Worm (Caenorhabditis elegans) whole organism, L1 larva: Measurements from ENCODE around the gene clec-149.

ENCODE experiments used
- C34B4.2 ChIP-seq: sonication (generic microtip); optimal IDR thresholded peaks from 2 replicates; lab custom pipeline; 2017; ENCODE audit warnings: mild to moderate bottlenecking, missing genetic modification characterization, missing compliant biosample characterization
- F16B12.6 ChIP-seq: fragments of 150-350 bp; optimal IDR thresholded peaks from 2 replicates; lab custom pipeline; 2014; ENCODE audit warnings: missing biosample characterization, missing genetic modification characterization
- alr-1 ChIP-seq: fragments of 200-800 bp; sonication (Bioruptor generic); optimal IDR thresholded peaks from 2 replicates; lab custom pipeline; 2018; ENCODE audit warnings: borderline replicate concordance, mild to moderate bottlenecking, missing genetic modification characterization, missing compliant biosample characterization
- aly-2 ChIP-seq: fragments of 150-350 bp; optimal IDR thresholded peaks from 2 replicates; lab custom pipeline; 2014; ENCODE audit warnings: missing biosample characterization, missing genetic modification characterization
- ama-1 ChIP-seq: fragments of 150-350 bp; optimal IDR thresholded peaks from 2 replicates; lab custom pipeline; 2014
- blmp-1 ChIP-seq: fragments of 150-350 bp; optimal IDR thresholded peaks from 2 replicates; lab custom pipeline; 2014; ENCODE audit warnings: missing biosample characterization, missing genetic modification characterization
- ceh-63 ChIP-seq: fragments of 200-800 bp; sonication (Bioruptor generic); optimal IDR thresholded peaks from 2 replicates; lab custom pipeline; 2018; ENCODE audit warnings: mild to moderate bottlenecking, missing genetic modification characterization, missing compliant biosample characterization
- ceh-8 ChIP-seq: fragments of 200-800 bp; sonication (Bioruptor generic); optimal IDR thresholded peaks from 2 replicates; lab custom pipeline; 2018; ENCODE audit warnings: mild to moderate bottlenecking, missing genetic modification characterization, moderate library complexity, missing compliant biosample characterization
- dpl-1 ChIP-seq, 3 experiments: fragments of 150-350 bp in 2 of 3; sonication (generic microtip) in 1 of 3; optimal IDR thresholded peaks; 2 replicates each; lab custom pipeline; 2014 to 2017; ENCODE audit warnings: missing biosample characterization in 3 of 3, missing genetic modification characterization in 3 of 3, missing genetic modification reagents in 3 of 3
- dsc-1 ChIP-seq: sonication (generic microtip); optimal IDR thresholded peaks from 2 replicates; lab custom pipeline; 2016; ENCODE audit warnings: mild to moderate bottlenecking, missing genetic modification characterization, missing compliant biosample characterization
- efl-1 ChIP-seq, 4 experiments: fragments of 150-350 bp; optimal IDR thresholded peaks in 3 of 4; peaks in 1 of 4; 1 replicate in 1 of 4; 2 replicates in 3 of 4; lab custom pipeline; 2014; ENCODE audit warnings: missing biosample characterization in 2 of 4, missing genetic modification characterization in 2 of 4, missing genetic modification reagents in 2 of 4
- efl-3 ChIP-seq: fragments of 200-800 bp; sonication (Bioruptor generic); optimal IDR thresholded peaks from 2 replicates; lab custom pipeline; 2018; ENCODE audit warnings: mild to moderate bottlenecking, missing genetic modification characterization, missing compliant biosample characterization
- elt-3 ChIP-seq, 6 experiments: fragments of 150-350 bp in 1 of 6; sonication (generic microtip); optimal IDR thresholded peaks; 2 replicates each; lab custom pipeline; 2017 to 2018; ENCODE audit warnings: missing biosample characterization in 6 of 6, missing genetic modification characterization in 6 of 6, inconsistent platforms in 1 of 6
- ets-5 ChIP-seq: fragments of 200-800 bp; sonication (Bioruptor generic); IDR thresholded peaks from 2 replicates; pipeline ENCODE4 v1.3.6; 2022; ENCODE audit warnings: missing genetic modification characterization, missing compliant biosample characterization
- grh-1 ChIP-seq: fragments of 200-800 bp; sonication (Bioruptor generic); IDR thresholded peaks from 2 replicates; pipeline ENCODE4 v1.3.6; 2022; ENCODE audit warnings: missing genetic modification reagents, missing genetic modification characterization, missing compliant biosample characterization
- hlh-17 ChIP-seq: fragments of 200-800 bp; sonication (Bioruptor generic); optimal IDR thresholded peaks from 2 replicates; lab custom pipeline; 2018; ENCODE audit warnings: missing genetic modification characterization, mild to moderate bottlenecking, missing compliant biosample characterization, moderate library complexity, borderline replicate concordance
- hpl-2 ChIP-seq: fragments of 150-350 bp; optimal IDR thresholded peaks from 2 replicates; lab custom pipeline; 2014; ENCODE audit warnings: missing biosample characterization, missing genetic modification reagents, missing genetic modification characterization
- lin-13 ChIP-seq: fragments of 150-350 bp; optimal IDR thresholded peaks from 2 replicates; lab custom pipeline; 2014; ENCODE audit warnings: missing biosample characterization, missing genetic modification reagents, missing genetic modification characterization
- lin-14 ChIP-seq: fragments of 200-800 bp; sonication (Bioruptor generic); optimal IDR thresholded peaks from 2 replicates; lab custom pipeline; 2018; ENCODE audit warnings: mild to moderate bottlenecking, missing genetic modification characterization, moderate library complexity, missing compliant biosample characterization
- lin-15B ChIP-seq: fragments of 150-350 bp; sonication (generic microtip); optimal IDR thresholded peaks from 3 replicates; lab custom pipeline; 2014; ENCODE audit warnings: missing biosample characterization, missing genetic modification characterization
- lin-35 ChIP-seq, 2 experiments: fragments of 150-350 bp; optimal IDR thresholded peaks; 2 replicates each; lab custom pipeline; 2014; ENCODE audit warnings: missing biosample characterization in 2 of 2, missing genetic modification characterization in 2 of 2, missing genetic modification reagents in 2 of 2
- lin-39 ChIP-seq: fragments of 150-350 bp; optimal IDR thresholded peaks from 2 replicates; lab custom pipeline; 2014; ENCODE audit warnings: missing biosample characterization, missing genetic modification reagents, missing genetic modification characterization
- lir-3 ChIP-seq: sonication (generic microtip); optimal IDR thresholded peaks from 2 replicates; lab custom pipeline; 2016; ENCODE audit warnings: mild to moderate bottlenecking, missing genetic modification characterization, moderate library complexity, missing compliant biosample characterization; ENCODE audit not compliant: poor library complexity
- lsy-2 ChIP-seq, 2 experiments: fragments of 150-350 bp; optimal IDR thresholded peaks; 2 replicates each; lab custom pipeline; 2014; ENCODE audit warnings: missing biosample characterization in 2 of 2, missing genetic modification characterization in 2 of 2
- mab-9 ChIP-seq: fragments of 200-800 bp; sonication (Bioruptor generic); IDR thresholded peaks from 2 replicates; pipeline ENCODE4 v1.3.6; 2022; ENCODE audit warnings: missing genetic modification reagents, missing genetic modification characterization, missing compliant biosample characterization
- mdl-1 ChIP-seq, 2 experiments: fragments of 150-350 bp; optimal IDR thresholded peaks; 2 replicates each; lab custom pipeline; 2014 to 2017; ENCODE audit warnings: missing biosample characterization in 2 of 2, missing genetic modification characterization in 2 of 2, inconsistent platforms in 1 of 2
- nhr-11 ChIP-seq: fragments of 150-350 bp; optimal IDR thresholded peaks from 2 replicates; lab custom pipeline; 2014; ENCODE audit warnings: missing biosample characterization, missing genetic modification characterization
- nhr-20 ChIP-seq: sonication (generic microtip); optimal IDR thresholded peaks from 2 replicates; lab custom pipeline; 2016; ENCODE audit warnings: mild to moderate bottlenecking, missing genetic modification characterization, missing compliant biosample characterization
- nhr-28 ChIP-seq: fragments of 150-350 bp; optimal IDR thresholded peaks from 2 replicates; lab custom pipeline; 2014; ENCODE audit warnings: missing biosample characterization, missing genetic modification characterization
- nhr-84 ChIP-seq: sonication (generic microtip); optimal IDR thresholded peaks from 2 replicates; lab custom pipeline; 2017; ENCODE audit warnings: missing biosample characterization, missing genetic modification characterization
- nhr-85 ChIP-seq: sonication (generic microtip); peaks from one replicate; lab custom pipeline; 2016; ENCODE audit warnings: missing genetic modification characterization, inconsistent platforms, missing compliant biosample characterization
- nhr-90 ChIP-seq: sonication (generic microtip); optimal IDR thresholded peaks from 2 replicates; lab custom pipeline; 2016; ENCODE audit warnings: mild to moderate bottlenecking, missing genetic modification characterization, missing compliant biosample characterization; ENCODE audit not compliant: poor library complexity
- pag-3 ChIP-seq: sonication (generic microtip); optimal IDR thresholded peaks from 2 replicates; lab custom pipeline; 2017; ENCODE audit warnings: missing genetic modification characterization, mild to moderate bottlenecking, missing compliant biosample characterization, antibody characterized with exemption, borderline replicate concordance; ENCODE audit not compliant: insufficient read depth
- snu-23 ChIP-seq: sonication (generic microtip); optimal IDR thresholded peaks from 2 replicates; lab custom pipeline; 2016; ENCODE audit warnings: missing genetic modification characterization, missing compliant biosample characterization
- sox-4 ChIP-seq: sonication (generic microtip); optimal IDR thresholded peaks from 2 replicates; lab custom pipeline; 2016; ENCODE audit warnings: missing genetic modification characterization, missing compliant biosample characterization
- tbx-2 ChIP-seq: sonication (generic microtip); optimal IDR thresholded peaks from 2 replicates; lab custom pipeline; 2016; ENCODE audit warnings: missing genetic modification characterization, missing compliant biosample characterization
- unc-98 ChIP-seq: fragments of 200-800 bp; sonication (Bioruptor generic); IDR thresholded peaks from 2 replicates; pipeline ENCODE4 v1.3.6; 2022; ENCODE audit warnings: missing genetic modification characterization, missing compliant biosample characterization
- xbp-1 ChIP-seq: sonication (generic microtip); optimal IDR thresholded peaks from 2 replicates; lab custom pipeline; 2016; ENCODE audit warnings: missing genetic modification characterization, missing compliant biosample characterization
- zag-1 ChIP-seq: fragments of 150-350 bp; optimal IDR thresholded peaks from 2 replicates; lab custom pipeline; 2014; ENCODE audit warnings: missing biosample characterization, missing genetic modification characterization

clec-149 gene

DNA sequence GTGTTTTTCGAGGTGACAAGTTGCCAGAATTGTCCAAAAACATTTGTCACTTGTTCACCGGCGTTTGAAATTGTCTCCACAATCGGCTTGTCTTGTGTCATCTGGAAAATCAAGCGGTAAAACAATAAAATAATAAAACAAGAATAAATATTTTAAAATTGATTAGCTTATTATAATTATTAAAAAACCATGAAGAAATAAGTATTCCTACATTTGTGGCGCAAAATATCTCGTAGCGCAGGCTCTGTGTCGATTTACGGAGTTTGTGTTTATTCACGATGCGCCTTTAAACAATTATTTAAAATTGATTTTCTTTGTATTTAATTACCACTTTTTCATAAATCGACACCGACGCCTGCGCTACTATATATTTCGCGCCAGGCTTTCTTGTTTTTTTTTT is 29.3 kb downstream of the clec-149 start, which contains the start of gene moma-1:
Gene moma-1, minus strand, starts transcription at position 101 of the 400 bp plus-strand sequence.
- TF ChIP-seq lin-35 (GFP tag; optimal IDR thresholded peaks at IDR 0.05; lab: Kevin White, UChicago) (no peak), elt-3 (tag; optimal IDR thresholded peaks at IDR 0.05; lab: Kevin White, UChicago) (no peak), nhr-85 (tag; lab: Kevin White, UChicago) (peak; percentile 44), nhr-84 (tag; lab: Kevin White, UChicago) (no peak), ceh-8 (GFP tag; lab: Kevin White, UChicago) (no peak), nhr-90 (peak; percentile 18)

DNA sequence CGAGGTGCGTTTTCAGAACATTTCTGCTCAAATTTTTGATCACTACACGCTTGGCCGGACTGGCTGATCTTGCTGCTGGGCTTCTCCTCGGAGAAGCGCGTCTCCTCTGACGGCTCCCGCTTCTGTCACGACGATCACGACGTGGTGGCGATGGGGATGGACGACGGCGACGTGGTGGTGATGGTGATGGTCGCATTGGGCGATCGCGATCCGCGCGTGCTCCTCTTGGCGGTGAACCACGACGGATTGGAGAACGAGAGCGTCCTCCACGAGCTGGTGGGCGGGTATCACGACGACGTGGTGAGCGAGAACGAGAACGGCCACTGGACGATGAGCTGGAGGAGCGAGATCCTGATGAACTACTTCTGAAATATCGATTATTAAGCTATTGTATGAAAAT is 30.4 kb downstream of the clec-149 start:
- TF ChIP-seq mdl-1 (tag; optimal IDR thresholded peaks at IDR 0.05; lab: Kevin White, UChicago), result no peak
- TF ChIP-seq lin-15B, result no peak
- no peak for TF ChIP-seq dpl-1 (GFP tag; optimal IDR thresholded peaks at IDR 0.05; lab: Kevin White, UChicago)
- TF ChIP-seq unc-98 (GFP tag; lab: Robert Waterston, UW), result no peak
- TF ChIP-seq hpl-2, result no peak
- TF ChIP-seq lin-13 (GFP tag; lab: Kevin White, UChicago), result no peak
- TF ChIP-seq zag-1, result no peak
- no peak for TF ChIP-seq lin-14 (GFP tag; lab: Kevin White, UChicago)
- no peak for TF ChIP-seq lin-39 (tag; lab: Kevin White, UChicago)

DNA sequence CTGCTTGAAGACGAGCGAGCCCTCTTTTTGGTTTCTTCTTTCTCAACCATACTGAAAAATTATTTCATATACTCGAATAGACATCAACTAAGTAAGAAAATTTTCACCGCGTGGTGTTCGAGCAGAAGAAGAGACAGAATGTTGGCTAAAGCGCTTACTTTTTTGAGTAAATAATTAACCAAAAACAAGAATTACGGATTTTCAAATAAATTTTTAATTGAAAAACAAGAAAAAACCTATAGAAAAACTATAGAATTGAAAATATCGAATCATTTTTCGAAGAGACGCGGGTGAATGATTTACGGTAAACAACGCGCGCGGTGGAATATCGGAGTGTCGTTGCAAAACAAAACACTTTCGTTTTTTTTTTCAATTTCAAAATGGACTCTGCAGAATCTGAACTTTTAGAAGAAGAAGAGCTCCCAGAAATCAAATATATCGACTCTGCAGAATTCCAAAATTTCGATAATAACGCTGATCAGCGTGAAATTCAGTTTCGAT is 30.9 kb downstream of the clec-149 start, which contains the start of the genes rnp-5 and tag-51:
Gene rnp-5, minus strand, starts transcription at position 51 of the 501 bp plus-strand sequence.
Gene tag-51, plus strand, starts transcription at position 363 of the 501 bp plus-strand sequence.
- TF ChIP-seq nhr-28 (tag; lab: Kevin White, UChicago), result no peak
- TF ChIP-seq C34B4.2, result no peak
- TF ChIP-seq nhr-90, result no peak
- TF ChIP-seq hlh-17 (GFP tag; lab: Kevin White, UChicago), result no peak
- TF ChIP-seq ama-1 (lab: Kevin White, UChicago), result no peak
- TF ChIP-seq snu-23 (GFP tag; lab: Kevin White, UChicago), result peak; percentile 18
- no peak for TF ChIP-seq pag-3 (tag; lab: Kevin White, UChicago)
- peak; percentile 90 for TF ChIP-seq blmp-1 (tag; lab: Kevin White, UChicago)
- TF ChIP-seq lir-3 (tag; lab: Kevin White, UChicago), result no peak
- TF ChIP-seq nhr-11 (tag; lab: Kevin White, UChicago), result no peak
- TF ChIP-seq hpl-2, result no peak
- TF ChIP-seq lsy-2 (tag; optimal IDR thresholded peaks at IDR 0.05; lab: Kevin White, UChicago), result peak; percentile 19 to 49
- peak in 1 of 3 experiments; percentile 48 for TF ChIP-seq dpl-1 (GFP tag; optimal IDR thresholded peaks at IDR 0.05; lab: Kevin White, UChicago)
- TF ChIP-seq lin-35 (GFP tag; optimal IDR thresholded peaks at IDR 0.05; lab: Kevin White, UChicago), result peak; percentile 36 to 56
- TF ChIP-seq alr-1 (tag; lab: Kevin White, UChicago), result no peak
- TF ChIP-seq sox-4, result no peak
- TF ChIP-seq efl-1 (optimal IDR thresholded peaks at IDR 0.05; lab: Kevin White, UChicago), result peak; percentile 16 to 32
- TF ChIP-seq efl-1 (GFP tag; optimal IDR thresholded peaks at IDR 0.05 in 1 of 2; lab: Kevin White, UChicago), result peak in 1 of 2 experiments; percentile 31

DNA sequence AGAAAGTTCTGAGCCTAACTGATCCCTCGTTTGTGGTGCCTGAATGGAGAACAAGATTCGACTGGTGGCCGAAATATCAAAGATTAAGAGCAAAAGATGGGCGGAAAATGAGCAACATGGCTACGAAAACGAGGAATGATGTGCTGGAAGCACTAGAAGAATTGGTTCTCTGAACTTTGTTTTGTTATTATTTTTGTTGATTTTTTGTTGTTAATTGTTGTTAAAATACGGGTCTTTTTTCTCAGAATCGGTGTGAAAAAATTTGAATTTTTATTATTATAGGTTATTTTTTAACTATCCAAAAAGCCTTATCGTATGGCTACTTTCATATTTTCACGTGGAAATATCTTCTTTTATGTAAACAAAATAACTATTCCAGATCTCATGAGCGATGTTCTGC is 33.2 kb downstream of the clec-149 start, which contains the start of gene K02F3.12:
Gene K02F3.12, plus strand, starts transcription at position 301 of the 400 bp plus-strand sequence.
- no peak for TF ChIP-seq lir-3 (tag; lab: Kevin White, UChicago)
- TF ChIP-seq mab-9 (GFP tag; lab: Robert Waterston, UW), result no peak
- TF ChIP-seq nhr-20 (tag; lab: Kevin White, UChicago), result no peak
- no peak for TF ChIP-seq F16B12.6 (tag; lab: Kevin White, UChicago)
- TF ChIP-seq aly-2, result no peak
- TF ChIP-seq ceh-63 (GFP tag; lab: Kevin White, UChicago), result no peak
- TF ChIP-seq ets-5 (GFP tag; lab: Robert Waterston, UW), result no peak
- TF ChIP-seq pag-3 (tag; lab: Kevin White, UChicago), result no peak
- TF ChIP-seq tbx-2 (tag; lab: Kevin White, UChicago), result no peak
- TF ChIP-seq xbp-1 (tag; lab: Kevin White, UChicago), result no peak
- no peak for TF ChIP-seq grh-1 (GFP tag; lab: Robert Waterston, UW)
- no peak for TF ChIP-seq efl-3 (GFP tag; lab: Kevin White, UChicago)
- no peak for TF ChIP-seq hlh-17 (GFP tag; lab: Kevin White, UChicago)
- TF ChIP-seq dsc-1 (tag; lab: Kevin White, UChicago), result no peak
